Fruit fly (Drosophila melanogaster): ENCODE measurements around the gene CG1492.
A peak's percentile ranks its signal among the peaks of the same experiment; 100 is the strongest.

Gene CG1492

DNA sequence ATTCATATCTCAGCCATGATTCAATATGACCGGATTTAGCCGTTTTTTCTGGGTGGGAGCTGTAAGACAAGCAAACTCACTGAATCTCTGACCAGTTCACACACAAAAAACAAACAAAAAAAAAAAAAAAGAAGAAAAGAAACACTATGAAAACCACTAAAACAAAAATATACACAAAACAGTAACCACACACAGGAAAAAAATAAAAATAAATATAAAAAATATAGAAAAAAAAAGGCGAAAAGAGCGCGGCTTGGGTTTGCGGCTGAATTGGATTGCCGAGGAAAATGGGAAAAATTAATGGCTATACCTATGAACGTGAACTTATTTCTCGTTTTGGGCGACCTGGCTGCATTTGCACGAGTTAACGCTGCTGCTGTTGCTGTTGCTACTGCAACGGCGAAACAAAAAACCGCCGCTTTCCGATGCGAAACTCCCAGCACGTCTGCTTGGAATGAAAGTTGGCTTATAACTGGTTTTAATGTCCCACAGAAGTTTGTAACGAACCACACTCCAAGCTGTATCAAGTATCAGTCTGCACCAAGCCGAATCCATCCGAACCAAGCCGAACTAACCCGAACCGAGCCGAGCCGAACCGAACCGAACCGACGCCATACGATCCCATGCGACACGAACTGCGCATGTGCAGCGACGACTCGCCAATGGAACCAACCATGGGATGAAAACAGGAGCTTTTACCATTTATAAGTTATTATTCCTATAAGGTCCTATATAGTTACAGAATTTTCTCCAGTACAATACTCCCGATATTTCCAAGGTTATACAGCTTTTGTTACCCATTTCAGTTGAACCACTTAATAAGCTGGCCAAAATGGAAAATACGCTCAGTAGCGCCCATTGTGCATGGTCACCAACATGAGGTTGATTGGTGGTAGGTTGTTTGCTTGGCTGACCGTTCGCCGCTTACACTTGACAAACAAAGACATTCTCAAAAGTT is 8.3 kb downstream of the CG1492 start, which contains the start of gene fw (continued):
- TF ChIP-seq CG12769 (tag; optimal IDR thresholded peaks at IDR 0.05) (peak; percentile 77), CG4707 (GFP tag; optimal IDR thresholded peaks at IDR 0.05) (peak; percentile 92), CG2120 (GFP tag; optimal IDR thresholded peaks at IDR 0.05) (peak; percentile 35), CG9876 (GFP tag; optimal IDR thresholded peaks at IDR 0.05) (no peak), Stat92E (GFP tag; optimal IDR thresholded peaks at IDR 0.05) (no peak), CG13894 (tag; optimal IDR thresholded peaks at IDR 0.05) (peak; percentile 15), Myb (GFP tag; optimal IDR thresholded peaks at IDR 0.05) (no peak), Dll (GFP tag; IDR thresholded peaks at IDR 0.05; ENCODE audit: partially characterized antibody) (0 out of 4 replicates have a peak, but pooled peaks have one; percentile 19), Opbp (GFP tag; IDR thresholded peaks at IDR 0.05; ENCODE audit: partially characterized antibody) (no peak), ken (GFP tag; IDR thresholded peaks at IDR 0.05) (0 out of 3 replicates have a peak, but pooled peaks have one; percentile 31), ranshi (GFP tag; IDR thresholded peaks at IDR 0.05) (no peak), Pdp1 (GFP tag; optimal IDR thresholded peaks at IDR 0.05) (peak in 1 of 2 experiments; percentile 32), Drgx (GFP tag; IDR thresholded peaks at IDR 0.05) (peak; percentile 83), CG3995 (GFP tag; optimal IDR thresholded peaks at IDR 0.05) (no peak), stc (GFP tag; IDR thresholded peaks at IDR 0.05) (0 out of 2 replicates have a peak, but pooled peaks have one; percentile 14), CG5953 (GFP tag; IDR thresholded peaks at IDR 0.05) (no peak), CG10321 (GFP tag; IDR thresholded peaks at IDR 0.05) (no peak), CG3847 (GFP tag; IDR thresholded peaks at IDR 0.05) (no peak; the same call in 1 of the 2 replicates), slbo (GFP tag; IDR thresholded peaks at IDR 0.05) (peak; percentile 50), CkIIα-i1 (GFP tag; IDR thresholded peaks at IDR 0.05) (no peak), en (GFP tag; optimal IDR thresholded peaks at IDR 0.05) (no peak), CG10565 (GFP tag; optimal IDR thresholded peaks at IDR 0.05) (no peak), CG6813 (GFP tag; optimal IDR thresholded peaks at IDR 0.05) (no peak), nerfin-1 (tag; optimal IDR thresholded peaks at IDR 0.05) (no peak), Antp (GFP tag; optimal IDR thresholded peaks at IDR 0.05) (peak; percentile 36), Kr (GFP tag; optimal IDR thresholded peaks at IDR 0.05) (no peak), CG17328 (GFP tag; IDR thresholded peaks at IDR 0.05) (0 out of 2 replicates have a peak, but pooled peaks have one; percentile 21), lbe (GFP tag; optimal IDR thresholded peaks at IDR 0.05) (peak; percentile 66), sc (optimal IDR thresholded peaks at IDR 0.05) (no peak), sc (GFP tag; optimal IDR thresholded peaks at IDR 0.05) (no peak), gce (GFP tag; IDR thresholded peaks at IDR 0.05) (no peak), HLH54F (GFP tag; optimal IDR thresholded peaks at IDR 0.05) (no peak), TFAM (GFP tag; optimal IDR thresholded peaks at IDR 0.05) (no peak), BEAF-32 (GFP tag; optimal IDR thresholded peaks at IDR 0.05) (no peak), CG8281 (tag; optimal IDR thresholded peaks at IDR 0.05) (no peak), CG8290 (GFP tag; optimal IDR thresholded peaks at IDR 0.05) (peak; percentile 31), CG8290 (tag; optimal IDR thresholded peaks at IDR 0.05) (peak in 1 of 2 experiments; percentile 35), cad (GFP tag; optimal IDR thresholded peaks at IDR 0.05) (no peak), MTF-1 (GFP tag; optimal IDR thresholded peaks at IDR 0.05; ENCODE audit: borderline replicate concordance) (peak; percentile 13), vvl (GFP tag; IDR thresholded peaks at IDR 0.05) (peak; percentile 65; the same call in 1 of the 2 replicates), Neu2 (GFP tag; optimal IDR thresholded peaks at IDR 0.05; ENCODE audit: borderline replicate concordance) (no peak), CG7928 (GFP tag; optimal IDR thresholded peaks at IDR 0.05) (no peak), caup (GFP tag; optimal IDR thresholded peaks at IDR 0.05; ENCODE audit: severe bottlenecking) (no peak), CG13624 (GFP tag; optimal IDR thresholded peaks at IDR 0.05) (no peak), tx (GFP tag; optimal IDR thresholded peaks at IDR 0.05) (no peak), twi (tag; optimal IDR thresholded peaks at IDR 0.05) (no peak), gem (tag; optimal IDR thresholded peaks at IDR 0.05) (peak; percentile 50), corto (GFP tag; optimal IDR thresholded peaks at IDR 0.05) (no peak)

All from whole organism, embryonic.